Worm (Caenorhabditis elegans): ENCODE results near the gene T26E4.4.

ce11 chrV:15769072-15769471 is 23.2 kb downstream of the T26E4.4 start, which contains the start of gene F57A10.4:
- TF ChIP-seq nhr-11 (tag; optimal IDR thresholded peaks at IDR 0.05) = no peak
- no peak for TF ChIP-seq blmp-1 (tag; optimal IDR thresholded peaks at IDR 0.05; ENCODE audit: insufficient read depth)
- TF ChIP-seq nhr-77 (tag; optimal IDR thresholded peaks at IDR 0.05) = no peak
- no peak for TF ChIP-seq nhr-25 (tag; optimal IDR thresholded peaks at IDR 0.05)

Measured in whole organism, L2 larva.